Worm (Caenorhabditis elegans): ENCODE measurements around the gene Y37E11B.5.

Y37E11B.5 gene

DNA sequence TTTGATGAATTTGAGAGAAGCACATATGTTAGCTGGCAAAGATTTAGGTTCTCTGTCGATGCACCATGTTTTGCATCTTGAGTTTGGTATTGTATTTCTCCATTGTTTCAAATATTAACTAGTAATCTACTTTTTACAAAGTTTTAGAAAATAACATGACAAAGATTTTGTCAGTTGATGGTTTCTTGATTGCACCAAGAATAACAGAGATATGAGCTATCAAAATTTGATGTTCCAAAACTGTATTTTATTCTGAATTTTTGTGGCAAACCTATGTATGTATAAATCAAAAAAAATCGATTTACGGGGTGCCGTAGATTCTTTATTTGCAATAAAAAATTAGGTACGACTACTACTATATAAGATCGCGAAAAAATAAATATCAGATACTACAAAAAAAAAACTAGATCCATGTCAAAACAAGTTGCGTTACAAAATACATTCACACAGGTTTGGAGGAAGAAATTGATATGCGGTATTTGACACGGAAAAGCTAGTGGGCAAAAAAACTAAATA is 46.6 kb upstream of the Y37E11B.5 start:
- TF ChIP-seq madf-6 (GFP tag; IDR thresholded peaks at IDR 0.05) (0 out of 2 replicates have a peak, but pooled peaks have one; percentile 21), mcd-1 (GFP tag; IDR thresholded peaks at IDR 0.05) (no peak), lin-40 (tag; optimal IDR thresholded peaks at IDR 0.05) (no peak), K12H6.12 (tag; optimal IDR thresholded peaks at IDR 0.05) (no peak), egl-44 (GFP tag; IDR thresholded peaks at IDR 0.05) (no peak), ekl-4 (GFP tag; IDR thresholded peaks at IDR 0.05) (no peak), zim-3 (tag; optimal IDR thresholded peaks at IDR 0.05) (no peak), lir-1 (GFP tag; conservative IDR thresholded peaks at IDR 0.05) (no peak), hlh-26 (GFP tag; conservative IDR thresholded peaks at IDR 0.05) (no peak), nhr-80 (tag; optimal IDR thresholded peaks at IDR 0.05) (no peak), dpff-1 (tag; optimal IDR thresholded peaks at IDR 0.05) (no peak), madf-8 (GFP tag; conservative IDR thresholded peaks at IDR 0.05) (no peak), snpc-4 (GFP tag; optimal IDR thresholded peaks at IDR 0.05) (no peak), snpc-4 (tag; optimal IDR thresholded peaks at IDR 0.05) (no peak), bed-2 (GFP tag; IDR thresholded peaks at IDR 0.05) (no peak), F52B5.7 (tag; optimal IDR thresholded peaks at IDR 0.05) (no peak), tlf-1 (GFP tag; optimal IDR thresholded peaks at IDR 0.05) (no peak), sea-2 (GFP tag; IDR thresholded peaks at IDR 0.05) (no peak), hlh-12 (tag; optimal IDR thresholded peaks at IDR 0.05) (no peak), ztf-25 (GFP tag; IDR thresholded peaks at IDR 0.05) (no peak), ztf-28 (GFP tag; IDR thresholded peaks at IDR 0.05) (no peak), ceh-58 (GFP tag; IDR thresholded peaks at IDR 0.05) (no peak), B0336.3 (GFP tag; IDR thresholded peaks at IDR 0.05) (0 out of 2 replicates have a peak, but pooled peaks have one; percentile 13), sptf-2 (GFP tag; optimal IDR thresholded peaks at IDR 0.05) (no peak), attf-5 (GFP tag; optimal IDR thresholded peaks at IDR 0.05) (no peak), Y95B8A.8 (GFP tag; IDR thresholded peaks at IDR 0.05) (0 out of 2 replicates have a peak, but pooled peaks have one; percentile 28), nfyb-1 (GFP tag; IDR thresholded peaks at IDR 0.05) (peak; percentile 31; the same call in 1 of the 2 replicates), K11D2.4 (GFP tag; IDR thresholded peaks at IDR 0.05) (no peak), die-1 (tag; optimal IDR thresholded peaks at IDR 0.05) (no peak), F57A8.1 (GFP tag; optimal IDR thresholded peaks at IDR 0.05) (no peak), tbx-9 (tag; optimal IDR thresholded peaks at IDR 0.05; ENCODE audit: borderline replicate concordance) (no peak), sdz-38 (tag; optimal IDR thresholded peaks at IDR 0.05) (no peak), fkh-3 (tag; optimal IDR thresholded peaks at IDR 0.05) (no peak), dox-1 (GFP tag; IDR thresholded peaks at IDR 0.05) (no peak), F37B4.10 (GFP tag; IDR thresholded peaks at IDR 0.05) (no peak), madf-3 (GFP tag; IDR thresholded peaks at IDR 0.05) (no peak), akir-1 (GFP tag; optimal IDR thresholded peaks at IDR 0.05) (no peak), ama-1 (optimal IDR thresholded peaks at IDR 0.05) (peak; percentile 74), ama-1 (GFP tag; optimal IDR thresholded peaks at IDR 0.05) (no peak), Y67H2A.10 (GFP tag; conservative IDR thresholded peaks at IDR 0.05) (no peak), lin-35 (GFP tag; optimal IDR thresholded peaks at IDR 0.05) (peak in 1 of 3 experiments; percentile 38), F55B11.4 (tag; optimal IDR thresholded peaks at IDR 0.05; ENCODE audit: borderline replicate concordance, insufficient read depth) (no peak), nhr-27 (tag; optimal IDR thresholded peaks at IDR 0.05) (no peak), B0035.1 (tag; optimal IDR thresholded peaks at IDR 0.05) (no peak), ceh-79 (tag; optimal IDR thresholded peaks at IDR 0.05) (no peak), xnd-1 (tag; optimal IDR thresholded peaks at IDR 0.05) (no peak), pbrm-1 (GFP tag; IDR thresholded peaks at IDR 0.05) (no peak), cebp-2 (GFP tag; IDR thresholded peaks at IDR 0.05) (no peak), hmg-1.2 (GFP tag; IDR thresholded peaks at IDR 0.05) (0 out of 2 replicates have a peak, but pooled peaks have one; percentile 4), attf-6 (GFP tag; IDR thresholded peaks at IDR 0.05) (no peak)
